Worm (Caenorhabditis elegans) whole organism, young adult: Measurements from ENCODE around the gene dyf-13.

Source experiments
- F23B12.7 ChIP-seq: sonication (generic microtip); optimal IDR thresholded peaks from 2 replicates; lab custom pipeline; 2017; ENCODE audit warnings: missing genetic modification characterization, mild to moderate bottlenecking, missing compliant biosample characterization, antibody characterized with exemption, moderate library complexity; ENCODE audit not compliant: insufficient read depth
- F33H1.4 ChIP-seq: fragments of 200-800 bp; sonication (Bioruptor generic); IDR thresholded peaks from 2 replicates; pipeline ENCODE4 v1.3.6; 2022; ENCODE audit warnings: missing genetic modification reagents, missing genetic modification characterization, missing compliant biosample characterization
- F37B4.10 ChIP-seq: fragments of 200-800 bp; sonication (Bioruptor generic); IDR thresholded peaks from 2 replicates; pipeline ENCODE4 v1.3.6; 2022; ENCODE audit warnings: missing genetic modification characterization, missing compliant biosample characterization
- F52B5.7 ChIP-seq: sonication (generic microtip); optimal IDR thresholded peaks from 2 replicates; lab custom pipeline; 2016; ENCODE audit warnings: mild to moderate bottlenecking, missing genetic modification characterization, missing compliant biosample characterization
- F57C9.4 ChIP-seq: sonication (generic microtip); optimal IDR thresholded peaks from 2 replicates; lab custom pipeline; 2017; ENCODE audit warnings: mild to moderate bottlenecking, missing genetic modification characterization, missing compliant biosample characterization
- T07F8.4 ChIP-seq: sonication (generic microtip); optimal IDR thresholded peaks from 2 replicates; lab custom pipeline; 2016; ENCODE audit warnings: mild to moderate bottlenecking, missing genetic modification characterization, moderate library complexity, missing compliant biosample characterization
- T26A5.8 ChIP-seq: sonication (generic microtip); optimal IDR thresholded peaks from 2 replicates; lab custom pipeline; 2016; ENCODE audit warnings: missing genetic modification characterization, missing compliant biosample characterization
- Y53G8AR.9 ChIP-seq: fragments of 200-800 bp; sonication (Bioruptor generic); conservative IDR thresholded peaks from 2 replicates; pipeline ENCODE4 v1.3.6; 2022; ENCODE audit warnings: missing genetic modification reagents, missing genetic modification characterization, missing compliant biosample characterization
- Y56A3A.18 ChIP-seq: fragments of 200-800 bp; sonication (Bioruptor generic); IDR thresholded peaks from 2 replicates; pipeline ENCODE4 v1.3.6; 2022; ENCODE audit warnings: missing genetic modification reagents, missing genetic modification characterization, missing compliant biosample characterization
- ZK185.1 ChIP-seq: sonication (generic microtip); optimal IDR thresholded peaks from 2 replicates; lab custom pipeline; 2016; ENCODE audit warnings: mild to moderate bottlenecking, missing genetic modification characterization, missing compliant biosample characterization; ENCODE audit not compliant: poor library complexity, severe bottlenecking
- ama-1 ChIP-seq, 3 experiments: fragments of 150-350 bp in 1 of 3; sonication (generic microtip) in 2 of 3; optimal IDR thresholded peaks; 2 replicates each; lab custom pipeline; 2014 to 2018; ENCODE audit warnings: missing biosample characterization in 2 of 3, missing genetic modification characterization in 2 of 3, missing genetic modification reagents in 2 of 3
- aptf-2 ChIP-seq: fragments of 200-800 bp; sonication (Bioruptor generic); conservative IDR thresholded peaks from 2 replicates; pipeline ENCODE4 v1.3.6; 2022; ENCODE audit warnings: missing genetic modification reagents, missing genetic modification characterization, missing compliant biosample characterization
- aptf-3 ChIP-seq: fragments of 200-800 bp; sonication (Bioruptor generic); IDR thresholded peaks from 2 replicates; pipeline ENCODE4 v1.3.6; 2022; ENCODE audit warnings: missing genetic modification characterization, missing compliant biosample characterization
- attf-3 ChIP-seq: fragments of 200-800 bp; sonication (Bioruptor generic); conservative IDR thresholded peaks from 2 replicates; pipeline ENCODE4 v1.3.6; 2022; ENCODE audit warnings: missing genetic modification reagents, missing genetic modification characterization, missing compliant biosample characterization
- ceh-100 ChIP-seq: fragments of 200-800 bp; sonication (Bioruptor generic); IDR thresholded peaks from 2 replicates; pipeline ENCODE4 v1.3.6; 2022; ENCODE audit warnings: missing genetic modification reagents, missing genetic modification characterization, missing compliant biosample characterization
- ceh-79 ChIP-seq: sonication (generic microtip); optimal IDR thresholded peaks from 2 replicates; lab custom pipeline; 2017; ENCODE audit warnings: mild to moderate bottlenecking, missing genetic modification characterization, missing compliant biosample characterization
- dpl-1 ChIP-seq: fragments of 150-350 bp; optimal IDR thresholded peaks from 2 replicates; lab custom pipeline; 2014; ENCODE audit warnings: missing biosample characterization, missing genetic modification reagents, missing genetic modification characterization
- efl-1 ChIP-seq: fragments of 150-350 bp; optimal IDR thresholded peaks from 2 replicates; lab custom pipeline; 2014; ENCODE audit warnings: missing biosample characterization, missing genetic modification reagents, missing genetic modification characterization
- egl-18 ChIP-seq: fragments of 200-800 bp; sonication (Bioruptor generic); IDR thresholded peaks from 2 replicates; pipeline ENCODE4 v1.3.6; 2022; ENCODE audit warnings: missing genetic modification reagents, missing genetic modification characterization, missing compliant biosample characterization
- fkh-3 ChIP-seq: sonication (generic microtip); optimal IDR thresholded peaks from 2 replicates; lab custom pipeline; 2016; ENCODE audit warnings: mild to moderate bottlenecking, missing genetic modification characterization, missing compliant biosample characterization
- him-1 ChIP-seq: sonication (generic microtip); optimal IDR thresholded peaks from 2 replicates; lab custom pipeline; 2016; ENCODE audit warnings: missing genotype, missing genetic modification reagents, missing genetic modification characterization, missing compliant biosample characterization
- hlh-12 ChIP-seq: sonication (generic microtip); optimal IDR thresholded peaks from 2 replicates; lab custom pipeline; 2016; ENCODE audit warnings: missing genetic modification characterization, missing compliant biosample characterization
- hlh-26 ChIP-seq: fragments of 200-800 bp; sonication (Bioruptor generic); conservative IDR thresholded peaks from 2 replicates; pipeline ENCODE4 v1.3.6; 2022; ENCODE audit warnings: missing genetic modification reagents, missing genetic modification characterization, missing compliant biosample characterization
- hmg-20 ChIP-seq: fragments of 200-800 bp; sonication (Bioruptor generic); IDR thresholded peaks from 2 replicates; pipeline ENCODE4 v1.3.6; 2022; ENCODE audit warnings: missing genetic modification reagents, missing genetic modification characterization, missing compliant biosample characterization
- hrde-1 ChIP-seq: sonication (generic microtip); optimal IDR thresholded peaks from 2 replicates; lab custom pipeline; 2016; ENCODE audit warnings: missing genetic modification characterization, mild to moderate bottlenecking, missing compliant biosample characterization, moderate library complexity, missing genotype, missing genetic modification reagents, borderline replicate concordance
- let-526 ChIP-seq: fragments of 200-800 bp; sonication (Bioruptor generic); IDR thresholded peaks from 2 replicates; pipeline ENCODE4 v1.3.6; 2022; ENCODE audit warnings: missing genetic modification reagents, missing genetic modification characterization, missing compliant biosample characterization
- lin-40 ChIP-seq: sonication (generic microtip); optimal IDR thresholded peaks from 2 replicates; lab custom pipeline; 2016; ENCODE audit warnings: missing genetic modification characterization, mild to moderate bottlenecking, missing compliant biosample characterization, missing genotype, missing genetic modification reagents
- lin-54 ChIP-seq: fragments of 200-800 bp; sonication (Bioruptor generic); optimal IDR thresholded peaks from 2 replicates; lab custom pipeline; 2018; ENCODE audit warnings: mild to moderate bottlenecking, missing genetic modification characterization, missing compliant biosample characterization
- lsy-27 ChIP-seq: sonication (generic microtip); optimal IDR thresholded peaks from 2 replicates; lab custom pipeline; 2017; ENCODE audit warnings: missing genetic modification characterization, mild to moderate bottlenecking, missing compliant biosample characterization, antibody characterized with exemption, missing genotype, borderline replicate concordance; ENCODE audit not compliant: insufficient read depth
- nfyb-1 ChIP-seq: fragments of 200-800 bp; sonication (Bioruptor generic); IDR thresholded peaks from 2 replicates; pipeline ENCODE4 v1.3.6; 2022; ENCODE audit warnings: missing genetic modification reagents, missing genetic modification characterization, missing compliant biosample characterization
- nhr-80 ChIP-seq: sonication (generic microtip); optimal IDR thresholded peaks from 2 replicates; lab custom pipeline; 2016; ENCODE audit warnings: missing genetic modification characterization, missing compliant biosample characterization
- nhr-90 ChIP-seq: sonication (generic microtip); optimal IDR thresholded peaks from 2 replicates; lab custom pipeline; 2016; ENCODE audit warnings: missing genotype, mild to moderate bottlenecking, missing genetic modification characterization, missing compliant biosample characterization
- pha-4 ChIP-seq: fragments of 150-350 bp; sonication (generic microtip); optimal IDR thresholded peaks from 2 replicates; lab custom pipeline; 2014; ENCODE audit warnings: missing biosample characterization, missing genetic modification reagents, missing genetic modification characterization
- rcor-1 ChIP-seq: fragments of 200-800 bp; sonication (Bioruptor generic); IDR thresholded peaks from 2 replicates; pipeline ENCODE4 v1.3.6; 2022; ENCODE audit warnings: missing genetic modification reagents, missing genetic modification characterization, missing compliant biosample characterization
- snpc-1.1 ChIP-seq: sonication (generic microtip); optimal IDR thresholded peaks from 2 replicates; lab custom pipeline; 2017; ENCODE audit warnings: missing genetic modification characterization, mild to moderate bottlenecking, missing compliant biosample characterization, antibody characterized with exemption, moderate library complexity, missing genotype, missing genetic modification reagents; ENCODE audit not compliant: insufficient read depth
- snpc-4 ChIP-seq, 5 experiments: fragments of 150-350 bp in 1 of 5; sonication (generic microtip) in 4 of 5; optimal IDR thresholded peaks; 2 replicates each; lab custom pipeline; 2014 to 2018; ENCODE audit warnings: missing genetic modification characterization in 5 of 5, missing biosample characterization in 3 of 5, antibody characterized with exemption in 2 of 5, mild to moderate bottlenecking in 2 of 5, missing compliant biosample characterization in 2 of 5, missing genotype in 2 of 5, moderate library complexity in 2 of 5, missing genetic modification reagents in 1 of 5
- sptf-2 ChIP-seq: fragments of 200-800 bp; sonication (Bioruptor generic); optimal IDR thresholded peaks from 2 replicates; lab custom pipeline; 2018; ENCODE audit warnings: mild to moderate bottlenecking, missing genetic modification characterization, missing compliant biosample characterization
- tlf-1 ChIP-seq: fragments of 200-800 bp; sonication (Bioruptor generic); optimal IDR thresholded peaks from 2 replicates; lab custom pipeline; 2018; ENCODE audit warnings: mild to moderate bottlenecking, missing genetic modification characterization, missing compliant biosample characterization
- unc-130 ChIP-seq: sonication (generic microtip); optimal IDR thresholded peaks from 2 replicates; lab custom pipeline; 2016; ENCODE audit warnings: missing genetic modification reagents, missing genetic modification characterization, missing compliant biosample characterization
- xnd-1 ChIP-seq: sonication (generic microtip); optimal IDR thresholded peaks from 2 replicates; lab custom pipeline; 2016; ENCODE audit warnings: missing genotype, missing genetic modification reagents, missing genetic modification characterization, missing compliant biosample characterization
- ztf-22 ChIP-seq: fragments of 200-800 bp; sonication (Bioruptor generic); optimal IDR thresholded peaks from 2 replicates; lab custom pipeline; 2018; ENCODE audit warnings: mild to moderate bottlenecking, missing genetic modification characterization, moderate library complexity, missing compliant biosample characterization
- ztf-25 ChIP-seq: fragments of 200-800 bp; sonication (Bioruptor generic); IDR thresholded peaks from 2 replicates; pipeline ENCODE4 v1.3.6; 2022; ENCODE audit warnings: missing genetic modification reagents, missing genetic modification characterization, missing compliant biosample characterization

dyf-13 gene

DNA sequence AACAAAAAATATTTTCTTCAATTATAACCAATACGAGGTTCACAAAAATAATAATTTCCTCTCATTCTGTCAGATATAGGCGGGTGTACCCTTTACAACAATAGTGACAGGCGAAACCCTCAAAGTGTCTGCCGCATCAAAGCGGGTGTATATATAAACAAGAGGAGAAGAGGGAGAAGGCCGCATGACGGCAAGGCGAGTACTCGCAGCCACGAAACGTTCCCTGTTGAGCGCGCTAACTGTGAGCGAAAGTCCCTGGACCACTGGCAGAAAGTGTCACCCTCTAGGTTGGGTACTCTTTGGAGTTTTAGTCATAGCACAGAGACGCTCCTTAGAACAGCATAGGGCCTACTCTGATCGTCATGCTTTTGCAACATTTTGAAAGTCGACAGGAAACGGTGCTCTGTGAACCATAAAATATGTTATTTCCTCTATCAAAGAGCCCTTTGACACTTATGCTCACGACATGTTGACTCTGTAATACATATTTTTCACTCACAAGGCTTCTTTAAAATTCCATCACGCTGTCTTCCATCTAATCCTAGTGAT, 29.0 kb upstream of the dyf-13 start, which contains the start of gene pcrg-1 (continued):
- TF ChIP-seq F23B12.7 (tag; lab: Kevin White, UChicago) (peak; percentile 26), snpc-1.1 (tag; lab: Kevin White, UChicago) (peak; percentile 95), nhr-90 (peak; percentile 90), aptf-2 (GFP tag; lab: Robert Waterston, UW) (0 out of 2 replicates have a peak, but pooled peaks have one; percentile 30), lin-40 (tag; lab: Kevin White, UChicago) (peak; percentile 76), hlh-12 (tag; lab: Kevin White, UChicago) (peak; percentile 11), him-1 (peak; percentile 63), T07F8.4 (tag; lab: Kevin White, UChicago) (peak; percentile 80), ZK185.1 (peak; percentile 78), let-526 (GFP tag; lab: Robert Waterston, UW) (peak; percentile 54; the same call in 1 of the 2 replicates), hrde-1 (tag; lab: Kevin White, UChicago) (peak; percentile 30), F33H1.4 (peak; percentile 48; the same call in 1 of the 2 replicates), hlh-26 (GFP tag; lab: Robert Waterston, UW) (peak; percentile 76; the same call in 1 of the 2 replicates), dpl-1 (GFP tag; lab: Kevin White, UChicago) (no peak), F52B5.7 (tag; lab: Kevin White, UChicago) (peak; percentile 93), egl-18 (peak; percentile 64; the same call in 1 of the 2 replicates), F37B4.10 (GFP tag; lab: Robert Waterston, UW) (no peak), nhr-80 (tag; lab: Kevin White, UChicago) (peak; percentile 45), snpc-4 (GFP tag; optimal IDR thresholded peaks at IDR 0.05; lab: Kevin White, UChicago) (peak; percentile 96), snpc-4 (tag; optimal IDR thresholded peaks at IDR 0.05; lab: Kevin White, UChicago) (peak; percentile 97 to 99 (median 98)), pha-4 (tag; lab: Kevin White, UChicago) (no peak), ceh-79 (tag; lab: Kevin White, UChicago) (peak; percentile 89), fkh-3 (tag; lab: Kevin White, UChicago) (peak; percentile 68), ama-1 (optimal IDR thresholded peaks at IDR 0.05; lab: Kevin White, UChicago) (no peak), ama-1 (GFP tag; optimal IDR thresholded peaks at IDR 0.05; lab: Kevin White, UChicago) (peak; percentile 43 to 86), attf-3 (GFP tag; lab: Robert Waterston, UW) (peak; percentile 64), hmg-20 (GFP tag; lab: Robert Waterston, UW) (peak; percentile 61; the same call in 1 of the 2 replicates), efl-1 (no peak), sptf-2 (GFP tag; lab: Kevin White, UChicago) (peak; percentile 82), Y56A3A.18 (GFP tag; lab: Robert Waterston, UW) (peak; percentile 82; the same call in 1 of the 2 replicates), F57C9.4 (peak; percentile 10), xnd-1 (tag; lab: Kevin White, UChicago) (peak; percentile 31), Y53G8AR.9 (GFP tag; lab: Robert Waterston, UW) (peak; percentile 80)
- TF ChIP-seq, all 124 proteins: peak for 104

DNA sequence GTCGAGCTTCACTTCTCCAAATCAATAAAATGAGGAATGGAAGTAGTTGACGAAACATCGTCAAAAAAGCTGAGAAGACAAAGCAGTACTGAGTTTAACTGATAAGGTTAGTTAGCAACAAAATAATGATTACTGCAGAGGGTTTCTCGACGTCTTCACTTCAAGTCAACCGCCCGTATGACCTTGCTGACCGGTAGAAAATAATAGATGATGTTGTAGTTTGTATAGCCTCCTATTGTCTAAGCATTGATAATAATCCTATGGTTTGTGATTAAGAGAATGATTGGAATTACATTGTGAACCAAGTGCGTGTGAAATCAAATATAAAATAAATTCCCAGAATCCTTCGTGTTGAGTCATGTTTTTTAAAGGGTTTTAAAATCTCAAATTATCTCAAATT, 28.2 kb upstream of the dyf-13 start, which contains the start of gene E04F6.6:
Gene E04F6.6, minus strand, starts transcription at position 258 of the 400 bp plus-strand sequence.
- TF ChIP-seq let-526 (GFP tag; lab: Robert Waterston, UW) (no peak), ztf-22 (no peak), tlf-1 (no peak), aptf-3 (no peak), T26A5.8 (tag; lab: Kevin White, UChicago) (no peak), F33H1.4 (no peak), unc-130 (no peak), hrde-1 (tag; lab: Kevin White, UChicago) (no peak), pha-4 (tag; lab: Kevin White, UChicago) (no peak), nfyb-1 (GFP tag; lab: Robert Waterston, UW) (no peak), aptf-2 (GFP tag; lab: Robert Waterston, UW) (no peak), lin-54 (GFP tag; lab: Kevin White, UChicago) (no peak), lsy-27 (tag; lab: Kevin White, UChicago) (no peak), rcor-1 (GFP tag; lab: Robert Waterston, UW) (no peak), nhr-80 (tag; lab: Kevin White, UChicago) (no peak), ceh-100 (GFP tag; lab: Robert Waterston, UW) (no peak), nhr-90 (no peak), ztf-25 (GFP tag; lab: Robert Waterston, UW) (no peak)
